Fruit fly (Drosophila melanogaster) whole organism, prepupa: Measurements from ENCODE around the gene CG3603.
A peak's percentile ranks its signal among the peaks of the same experiment; 100 is the strongest.

Source experiments
- Blimp-1 ChIP-seq: fragments of 200-800 bp; sonication (Bioruptor generic); optimal IDR thresholded peaks from 3 replicates; lab custom pipeline; 2017; ENCODE audit warnings: missing biosample characterization, missing genetic modification characterization, mild to moderate bottlenecking, moderate library complexity, missing genetic modification reagents
- CG15336 ChIP-seq: fragments of 200-800 bp; sonication (Bioruptor generic); IDR thresholded peaks from 2 replicates; pipeline ENCODE4 v1.3.6; 2022; ENCODE audit warnings: missing biosample characterization, missing genetic modification characterization
- CG16779 ChIP-seq: fragments of 200-800 bp; sonication (Bioruptor generic); optimal IDR thresholded peaks from 3 replicates; lab custom pipeline; 2017; ENCODE audit warnings: missing biosample characterization, mild to moderate bottlenecking, missing genetic modification characterization
- CG31627 ChIP-seq: fragments of 200-800 bp; sonication (Bioruptor generic); optimal IDR thresholded peaks from 3 replicates; lab custom pipeline; 2016; ENCODE audit warnings: missing biosample characterization, missing genetic modification characterization
- Hr39 ChIP-seq: fragments of 200-800 bp; sonication (Bioruptor generic); optimal IDR thresholded peaks from 2 replicates; lab custom pipeline; 2016; ENCODE audit warnings: missing biosample characterization, missing genetic modification characterization
- Lpt ChIP-seq: fragments of 200-800 bp; sonication (Bioruptor generic); optimal IDR thresholded peaks from 3 replicates; lab custom pipeline; 2016; ENCODE audit warnings: missing biosample characterization, missing genetic modification characterization
- acj6 ChIP-seq: fragments of 200-800 bp; sonication (Bioruptor generic); optimal IDR thresholded peaks from 3 replicates; lab custom pipeline; 2016; ENCODE audit warnings: missing biosample characterization, missing genetic modification characterization
- fkh ChIP-seq: fragments of 200-800 bp; sonication (Bioruptor generic); optimal IDR thresholded peaks from 3 replicates; lab custom pipeline; 2017; ENCODE audit warnings: missing biosample characterization, mild to moderate bottlenecking, missing genetic modification characterization, moderate library complexity
- net ChIP-seq: fragments of 200-800 bp; sonication (Bioruptor generic); optimal IDR thresholded peaks from 3 replicates; lab custom pipeline; 2016; ENCODE audit warnings: missing biosample characterization, missing genetic modification characterization
- svp ChIP-seq: fragments of 200-800 bp; sonication (Bioruptor generic); peaks from one replicate; lab custom pipeline; 2016; ENCODE audit warnings: missing biosample characterization, missing genetic modification characterization
- vri ChIP-seq: fragments of 200-800 bp; sonication (Bioruptor generic); optimal IDR thresholded peaks from 3 replicates; lab custom pipeline; 2016; ENCODE audit warnings: missing biosample characterization, mild to moderate bottlenecking, missing genetic modification characterization

- TF ChIP-seq CG16779 (tag; lab: Kevin White, UChicago) (no peak), CG15336 (no peak), Hr39 (GFP tag; lab: Kevin White, UChicago) (peak; percentile 40), Blimp-1 (GFP tag; lab: Kevin White, UChicago) (no peak), net (no peak), fkh (GFP tag; lab: Kevin White, UChicago) (no peak), vri (peak; percentile 4), acj6 (GFP tag; lab: Kevin White, UChicago) (no peak), CG31627 (peak; percentile 36), svp (GFP tag; lab: Kevin White, UChicago) (peak; percentile 53), Lpt (GFP tag; lab: Kevin White, UChicago) (no peak)
Observed at dm6 chrX:2919742-2920141, 28.1 kb upstream of the CG3603 start, which contains the start of gene CG3588.
